Fruit fly (Drosophila melanogaster) whole organism, embryonic: ENCODE data around the gene tyn.
A peak's percentile ranks its signal among the peaks of the same experiment; 100 is the strongest.

Experiments used
- Adf1 ChIP-seq: fragments of 200-800 bp; sonication (Bioruptor generic); IDR thresholded peaks from 2 replicates; pipeline ENCODE4 v1.3.6; 2022; ENCODE audit warnings: missing biosample characterization, missing genetic modification characterization
- Antp ChIP-seq: fragments of 200-800 bp; sonication (Bioruptor generic); optimal IDR thresholded peaks from 3 replicates; lab custom pipeline; 2016; ENCODE audit warnings: missing biosample characterization, missing genetic modification characterization
- Blimp-1 ChIP-seq: fragments of 200-800 bp; sonication (Bioruptor generic); optimal IDR thresholded peaks from 3 replicates; lab custom pipeline; 2018; ENCODE audit warnings: missing biosample characterization, missing genetic modification characterization, mild to moderate bottlenecking, moderate library complexity, missing genetic modification reagents
- CG10267 ChIP-seq: fragments of 200-800 bp; sonication (Bioruptor generic); optimal IDR thresholded peaks from 2 replicates; lab custom pipeline; 2018; ENCODE audit warnings: missing biosample characterization, mild to moderate bottlenecking, missing genetic modification characterization, moderate library complexity
- CG10462 ChIP-seq: fragments of 200-800 bp; sonication (Bioruptor generic); optimal IDR thresholded peaks from 2 replicates; lab custom pipeline; 2016; ENCODE audit warnings: missing biosample characterization, missing genetic modification characterization
- CG11695 ChIP-seq: fragments of 200-800 bp; sonication (Bioruptor generic); IDR thresholded peaks from 3 replicates; pipeline ENCODE4 v1.3.6; 2022; ENCODE audit warnings: missing biosample characterization, missing genetic modification characterization
- CG1603 ChIP-seq: fragments of 200-800 bp; sonication (Bioruptor generic); optimal IDR thresholded peaks from 2 replicates; lab custom pipeline; 2019; ENCODE audit warnings: missing biosample characterization, mild to moderate bottlenecking, missing genetic modification characterization, moderate library complexity
- CG2202 ChIP-seq: fragments of 200-800 bp; sonication (Bioruptor generic); optimal IDR thresholded peaks from 2 replicates; lab custom pipeline; 2018; ENCODE audit warnings: missing biosample characterization, mild to moderate bottlenecking, missing genetic modification characterization
- CG2712 ChIP-seq: fragments of 200-800 bp; optimal IDR thresholded peaks from 3 replicates; lab custom pipeline; 2019; ENCODE audit warnings: missing biosample characterization, mild to moderate bottlenecking, missing genetic modification characterization, moderate library complexity
- CG3847 ChIP-seq: fragments of 200-800 bp; sonication (Bioruptor generic); IDR thresholded peaks from 2 replicates; pipeline ENCODE4 v1.3.6; 2022; ENCODE audit warnings: missing biosample characterization, missing genetic modification characterization
- CG4282 ChIP-seq: fragments of 200-800 bp; sonication (Bioruptor generic); optimal IDR thresholded peaks from 2 replicates; lab custom pipeline; 2016; ENCODE audit warnings: missing biosample characterization, missing genetic modification characterization
- CG4404 ChIP-seq: fragments of 200-800 bp; sonication (Bioruptor generic); IDR thresholded peaks from 2 replicates; pipeline ENCODE4 v1.3.6; 2022; ENCODE audit warnings: missing biosample characterization, missing genetic modification characterization
- CG5245 ChIP-seq: fragments of 200-800 bp; sonication (Bioruptor generic); optimal IDR thresholded peaks from 3 replicates; lab custom pipeline; 2016; ENCODE audit warnings: missing biosample characterization, missing genetic modification characterization
- CG6689 ChIP-seq: fragments of 200-800 bp; sonication (Bioruptor generic); IDR thresholded peaks from 2 replicates; pipeline ENCODE4 v1.3.6; 2022; ENCODE audit warnings: missing biosample characterization, missing genetic modification characterization
- CG7928 ChIP-seq: fragments of 200-800 bp; sonication (Bioruptor generic); optimal IDR thresholded peaks from 2 replicates; lab custom pipeline; 2017; ENCODE audit warnings: missing biosample characterization, mild to moderate bottlenecking, missing genetic modification characterization
- CG8089 ChIP-seq: fragments of 200-800 bp; sonication (Bioruptor generic); optimal IDR thresholded peaks from 3 replicates; lab custom pipeline; 2016; ENCODE audit warnings: missing biosample characterization, missing genetic modification characterization
- CG8765 ChIP-seq: fragments of 200-800 bp; sonication (Bioruptor generic); IDR thresholded peaks from 2 replicates; pipeline ENCODE4 v1.3.6; 2022; ENCODE audit warnings: missing biosample characterization, missing genetic modification characterization
- CkIIα-i1 ChIP-seq: fragments of 200-800 bp; sonication (Bioruptor generic); IDR thresholded peaks from 2 replicates; pipeline ENCODE4 v1.3.6; 2022; ENCODE audit warnings: missing biosample characterization, missing genetic modification characterization
- D19A ChIP-seq: fragments of 200-800 bp; optimal IDR thresholded peaks from 3 replicates; lab custom pipeline; 2019; ENCODE audit warnings: missing biosample characterization, mild to moderate bottlenecking, missing genetic modification characterization, moderate library complexity
- Dbx ChIP-seq: fragments of 200-800 bp; sonication (Bioruptor generic); IDR thresholded peaks from 3 replicates; pipeline ENCODE4 v1.3.6; 2022; ENCODE audit warnings: missing biosample characterization, missing genetic modification characterization
- Dip3 ChIP-seq: fragments of 200-800 bp; sonication (Bioruptor generic); optimal IDR thresholded peaks from 3 replicates; lab custom pipeline; 2016; ENCODE audit warnings: missing biosample characterization, missing genetic modification characterization
- E2f1 ChIP-seq: fragments of 200-800 bp; sonication (Bioruptor generic); IDR thresholded peaks from 2 replicates; pipeline ENCODE4 v1.3.6; 2022; ENCODE audit warnings: missing biosample characterization, missing genetic modification characterization
- E2f2 ChIP-seq: fragments of 200-800 bp; sonication (Bioruptor generic); IDR thresholded peaks from 2 replicates; pipeline ENCODE4 v1.3.6; 2022; ENCODE audit warnings: missing biosample characterization, missing genetic modification characterization
- Gsc ChIP-seq: fragments of 200-800 bp; sonication (Bioruptor generic); IDR thresholded peaks from 2 replicates; pipeline ENCODE4 v1.3.6; 2022; ENCODE audit warnings: missing biosample characterization, missing genetic modification characterization
- HLHmδ ChIP-seq: fragments of 200-800 bp; sonication (Bioruptor generic); optimal IDR thresholded peaks from 2 replicates; lab custom pipeline; 2018; ENCODE audit warnings: missing biosample characterization, mild to moderate bottlenecking, missing genetic modification characterization, moderate library complexity
- Hr78 ChIP-seq, 2 experiments: fragments of 200-800 bp in 1 of 2; fragments of >200 bp in 1 of 2; sonication (Bioruptor generic) in 1 of 2; optimal IDR thresholded peaks; 2 replicates each; lab custom pipeline; 2017 to 2019; ENCODE audit warnings: missing biosample characterization in 2 of 2, missing genetic modification characterization in 2 of 2, mild to moderate bottlenecking in 1 of 2, moderate library complexity in 1 of 2
- Meics ChIP-seq: fragments of 200-800 bp; sonication (Bioruptor generic); optimal IDR thresholded peaks from 2 replicates; lab custom pipeline; 2017; ENCODE audit warnings: missing biosample characterization, mild to moderate bottlenecking, missing genetic modification characterization
- Nf-YB ChIP-seq: fragments of 200-800 bp; sonication (Bioruptor generic); optimal IDR thresholded peaks from 3 replicates; lab custom pipeline; 2019; ENCODE audit warnings: missing biosample characterization, mild to moderate bottlenecking, missing genetic modification characterization, moderate library complexity
- Side ChIP-seq: fragments of 200-800 bp; sonication (Bioruptor generic); optimal IDR thresholded peaks from 2 replicates; lab custom pipeline; 2016; ENCODE audit warnings: missing biosample characterization, missing genetic modification characterization
- abd-A ChIP-seq: fragments of 200-800 bp; sonication (Bioruptor generic); optimal IDR thresholded peaks from 3 replicates; lab custom pipeline; 2019; ENCODE audit warnings: missing biosample characterization, mild to moderate bottlenecking, missing genetic modification characterization, moderate library complexity
- aop ChIP-seq: fragments of 200-800 bp; sonication (Bioruptor generic); IDR thresholded peaks from 2 replicates; pipeline ENCODE4 v1.3.6; 2022; ENCODE audit warnings: missing biosample characterization, missing genetic modification characterization
- ap ChIP-seq: fragments of 200-800 bp; sonication (Bioruptor generic); IDR thresholded peaks from 2 replicates; pipeline ENCODE4 v1.3.6; 2022; ENCODE audit warnings: missing biosample characterization, missing genetic modification characterization
- az2 ChIP-seq: fragments of 200-800 bp; sonication (Bioruptor generic); optimal IDR thresholded peaks from 3 replicates; lab custom pipeline; 2016; ENCODE audit warnings: missing biosample characterization, missing genetic modification characterization
- cad ChIP-seq: fragments of >200 bp; optimal IDR thresholded peaks from 2 replicates; lab custom pipeline; 2017; ENCODE audit warnings: missing biosample characterization, missing genetic modification characterization
- dan ChIP-seq: fragments of 200-800 bp; sonication (Bioruptor generic); IDR thresholded peaks from 2 replicates; pipeline ENCODE4 v1.3.6; 2022; ENCODE audit warnings: missing biosample characterization, missing genetic modification characterization
- dati ChIP-seq: fragments of 200-800 bp; sonication (Bioruptor generic); IDR thresholded peaks from 2 replicates; pipeline ENCODE4 v1.3.6; 2022; ENCODE audit warnings: missing biosample characterization, missing genetic modification characterization
- dm ChIP-seq: fragments of 200-800 bp; sonication (Bioruptor generic); optimal IDR thresholded peaks from 3 replicates; lab custom pipeline; 2016; ENCODE audit warnings: missing biosample characterization, missing genetic modification characterization
- gem ChIP-seq: fragments of 200-800 bp; sonication (Bioruptor generic); optimal IDR thresholded peaks from 2 replicates; lab custom pipeline; 2019; ENCODE audit warnings: missing biosample characterization, mild to moderate bottlenecking, missing genetic modification characterization, moderate library complexity
- kah ChIP-seq: fragments of 200-800 bp; sonication (Bioruptor generic); optimal IDR thresholded peaks from 2 replicates; lab custom pipeline; 2018; ENCODE audit warnings: missing biosample characterization, mild to moderate bottlenecking, missing genetic modification characterization
- lov ChIP-seq, 2 experiments: fragments of 200-800 bp in 1 of 2; fragments of >200 bp in 1 of 2; sonication (Bioruptor generic) in 1 of 2; IDR thresholded peaks in 1 of 2; optimal IDR thresholded peaks in 1 of 2; 2 replicates in 1 of 2; 3 replicates in 1 of 2; pipeline versions ENCODE4 v1.3.6 to Lab custom; 2017 to 2022; ENCODE audit warnings: missing biosample characterization in 1 of 2, missing genetic modification characterization in 1 of 2
- mam ChIP-seq: fragments of 200-800 bp; sonication (Bioruptor generic); optimal IDR thresholded peaks from 3 replicates; lab custom pipeline; 2016; ENCODE audit warnings: missing biosample characterization, missing genetic modification characterization
- nmo ChIP-seq: fragments of 200-800 bp; sonication (Bioruptor generic); optimal IDR thresholded peaks from 2 replicates; lab custom pipeline; 2018; ENCODE audit warnings: missing biosample characterization, mild to moderate bottlenecking, missing genetic modification characterization, moderate library complexity
- oc ChIP-seq: fragments of 200-800 bp; sonication (Bioruptor generic); optimal IDR thresholded peaks from 2 replicates; lab custom pipeline; 2018; ENCODE audit warnings: missing biosample characterization, mild to moderate bottlenecking, missing genetic modification characterization, moderate library complexity
- sc ChIP-seq, 3 experiments: fragments of >200 bp in 2 of 3; fragments of 200-800 bp in 1 of 3; sonication (Bioruptor generic) in 1 of 3; optimal IDR thresholded peaks; 2 replicates in 2 of 3; 3 replicates in 1 of 3; lab custom pipeline; 2017; ENCODE audit warnings: mild to moderate bottlenecking in 1 of 3, missing biosample characterization in 1 of 3, missing genetic modification characterization in 1 of 3, missing genetic modification reagents in 1 of 3
- schlank ChIP-seq: fragments of 200-800 bp; sonication (Bioruptor generic); optimal IDR thresholded peaks from 2 replicates; lab custom pipeline; 2018; ENCODE audit warnings: missing biosample characterization, mild to moderate bottlenecking, missing genetic modification characterization
- sima ChIP-seq: fragments of 200-800 bp; sonication (Bioruptor generic); optimal IDR thresholded peaks from 2 replicates; lab custom pipeline; 2016; ENCODE audit warnings: missing biosample characterization, missing genetic modification characterization
- sna ChIP-seq: fragments of 200-800 bp; sonication (Bioruptor generic); IDR thresholded peaks from 2 replicates; pipeline ENCODE4 v1.3.6; 2022; ENCODE audit warnings: missing biosample characterization, missing genetic modification characterization; ENCODE audit not compliant: partially characterized antibody
- sr ChIP-seq: fragments of 200-800 bp; sonication (Bioruptor generic); IDR thresholded peaks from 3 replicates; pipeline ENCODE4 v1.3.6; 2022; ENCODE audit warnings: missing biosample characterization, missing genetic modification characterization
- stc ChIP-seq: fragments of 200-800 bp; sonication (Bioruptor generic); IDR thresholded peaks from 2 replicates; pipeline ENCODE4 v1.3.6; 2022; ENCODE audit warnings: missing biosample characterization, missing genetic modification characterization
- tll ChIP-seq, 2 experiments: fragments of 200-800 bp in 1 of 2; fragments of >200 bp in 1 of 2; sonication (Bioruptor generic) in 1 of 2; optimal IDR thresholded peaks; 2 replicates each; lab custom pipeline; 2017 to 2019; ENCODE audit warnings: missing biosample characterization in 2 of 2, missing genetic modification characterization in 2 of 2, mild to moderate bottlenecking in 1 of 2, moderate library complexity in 1 of 2
- wek ChIP-seq: fragments of 200-800 bp; sonication (Bioruptor generic); optimal IDR thresholded peaks from 3 replicates; lab custom pipeline; 2018; ENCODE audit warnings: missing biosample characterization, mild to moderate bottlenecking, missing genetic modification characterization, moderate library complexity

Gene tyn

dm6 chrX:245802-246201 is 105.7 kb downstream of the tyn start, which contains the start of the genes CG3038 and G9a (continued):
- TF ChIP-seq CG8765 (GFP tag; lab: Robert Waterston, UW), result no peak
- no peak for TF ChIP-seq Dbx (GFP tag; lab: Robert Waterston, UW)
- no peak for TF ChIP-seq CG5245 (GFP tag; lab: Kevin White, UChicago)
- TF ChIP-seq Meics (GFP tag; lab: Kevin White, UChicago), result no peak
- TF ChIP-seq abd-A (tag; lab: Kevin White, UChicago), result no peak
- no peak for TF ChIP-seq D19A (tag; lab: Kevin White, UChicago)
- TF ChIP-seq schlank (tag; lab: Kevin White, UChicago), result no peak
- no peak for TF ChIP-seq CkIIα-i1 (GFP tag; lab: Robert Waterston, UW)
- TF ChIP-seq dm (GFP tag; lab: Kevin White, UChicago), result peak; percentile 75
- no peak for TF ChIP-seq CG4282 (GFP tag; lab: Kevin White, UChicago)
- TF ChIP-seq gem (tag; lab: Kevin White, UChicago), result peak; percentile 20
- no peak for TF ChIP-seq wek
- TF ChIP-seq HLHmδ, result no peak
- no peak for TF ChIP-seq CG4404 (GFP tag; lab: Robert Waterston, UW)
- no peak for TF ChIP-seq CG7928 (GFP tag; lab: Kevin White, UChicago)
- no peak for TF ChIP-seq az2 (GFP tag; lab: Kevin White, UChicago)
- TF ChIP-seq sima (GFP tag; lab: Kevin White, UChicago), result no peak
- peak; percentile 72 for TF ChIP-seq nmo (GFP tag; lab: Kevin White, UChicago)
- TF ChIP-seq sc (optimal IDR thresholded peaks at IDR 0.05; lab: Kevin White, UChicago), result no peak
- no peak for TF ChIP-seq sc (GFP tag; optimal IDR thresholded peaks at IDR 0.05; lab: Kevin White, UChicago)
- no peak for TF ChIP-seq E2f1 (GFP tag; lab: Robert Waterston, UW)
- TF ChIP-seq dan (GFP tag; lab: Robert Waterston, UW), result no peak
- TF ChIP-seq CG6689 (GFP tag; lab: Robert Waterston, UW), result no peak
- no peak for TF ChIP-seq oc
- no peak for TF ChIP-seq dati (GFP tag; lab: Robert Waterston, UW)
- TF ChIP-seq CG3847, result no peak
- no peak for TF ChIP-seq ap
- no peak for TF ChIP-seq sr (GFP tag; lab: Robert Waterston, UW)
- TF ChIP-seq Adf1 (GFP tag; lab: Robert Waterston, UW), result no peak
- peak; percentile 38 for TF ChIP-seq CG2712 (tag; lab: Kevin White, UChicago)
- TF ChIP-seq CG11695 (GFP tag; lab: Robert Waterston, UW), result no peak
- TF ChIP-seq kah (GFP tag; lab: Kevin White, UChicago), result peak; percentile 10
- peak; percentile 23 for TF ChIP-seq Dip3 (GFP tag; lab: Kevin White, UChicago)
- TF ChIP-seq CG10462 (GFP tag; lab: Kevin White, UChicago), result no peak
- TF ChIP-seq Blimp-1 (GFP tag; lab: Kevin White, UChicago), result no peak
- TF ChIP-seq sna (GFP tag; lab: Robert Waterston, UW), result no peak
- TF ChIP-seq cad (GFP tag; lab: Kevin White, UChicago), result no peak
- no peak for TF ChIP-seq CG2202 (tag; lab: Kevin White, UChicago)
- TF ChIP-seq CG10267, result peak; percentile 59
- peak; percentile 26 for TF ChIP-seq Nf-YB
- no peak for TF ChIP-seq tll (GFP tag; optimal IDR thresholded peaks at IDR 0.05; lab: Kevin White, UChicago)
- TF ChIP-seq lov (optimal IDR thresholded peaks at IDR 0.05; lab: Kevin White, UChicago), result no peak
- TF ChIP-seq lov (GFP tag; IDR thresholded peaks at IDR 0.05; lab: Robert Waterston, UW), result no peak
- no peak for TF ChIP-seq Hr78 (GFP tag; optimal IDR thresholded peaks at IDR 0.05; lab: Kevin White, UChicago)
- peak; percentile 55 for TF ChIP-seq mam (GFP tag; lab: Kevin White, UChicago)
- TF ChIP-seq E2f2 (GFP tag; lab: Robert Waterston, UW), result no peak
- TF ChIP-seq Gsc, result no peak
- TF ChIP-seq CG8089 (GFP tag; lab: Kevin White, UChicago), result peak; percentile 30
- peak; percentile 43 for TF ChIP-seq Side (GFP tag; lab: Kevin White, UChicago)
- TF ChIP-seq Antp (GFP tag; lab: Kevin White, UChicago), result peak; percentile 44
- TF ChIP-seq CG1603, result peak; percentile 77
- no peak for TF ChIP-seq aop (GFP tag; lab: Robert Waterston, UW)
- TF ChIP-seq stc (GFP tag; lab: Robert Waterston, UW), result no peak
